Fruit fly (Drosophila melanogaster) whole organism, embryonic: ENCODE measurements around the gene CG15282.

ENCODE experiments used
- Bteb2 ChIP-seq: fragments of 200-800 bp; sonication (Bioruptor generic); optimal IDR thresholded peaks from 2 replicates; lab custom pipeline; 2016; ENCODE audit warnings: missing biosample characterization, missing genetic modification characterization
- CG10321 ChIP-seq: fragments of 200-800 bp; sonication (Bioruptor generic); IDR thresholded peaks from 2 replicates; pipeline ENCODE4 v1.3.6; 2022; ENCODE audit warnings: missing biosample characterization, missing genetic modification characterization
- CG12219 ChIP-seq: fragments of 200-800 bp; sonication (Bioruptor generic); optimal IDR thresholded peaks from 3 replicates; lab custom pipeline; 2018; ENCODE audit warnings: missing biosample characterization, mild to moderate bottlenecking, missing genetic modification characterization
- CG1529 ChIP-seq: fragments of 200-800 bp; sonication (Bioruptor generic); optimal IDR thresholded peaks from 3 replicates; lab custom pipeline; 2018; ENCODE audit warnings: missing biosample characterization, missing genetic modification characterization
- CG17359 ChIP-seq: fragments of 200-800 bp; sonication (Bioruptor generic); optimal IDR thresholded peaks from 3 replicates; lab custom pipeline; 2018; ENCODE audit warnings: missing biosample characterization, mild to moderate bottlenecking, missing genetic modification characterization, moderate library complexity
- CG17385 ChIP-seq: fragments of 200-800 bp; sonication (Bioruptor generic); optimal IDR thresholded peaks from 3 replicates; lab custom pipeline; 2018; ENCODE audit warnings: missing biosample characterization, mild to moderate bottlenecking, missing genetic modification characterization
- CG30431 ChIP-seq: fragments of 200-800 bp; sonication (Bioruptor generic); optimal IDR thresholded peaks from 2 replicates; lab custom pipeline; 2017; ENCODE audit warnings: missing biosample characterization, missing genetic modification characterization
- CG4730 ChIP-seq: fragments of 200-800 bp; sonication (Bioruptor generic); IDR thresholded peaks from 2 replicates; pipeline ENCODE4 v1.3.6; 2022; ENCODE audit warnings: missing biosample characterization, missing genetic modification characterization
- CG6254 ChIP-seq: fragments of 200-800 bp; sonication (Bioruptor generic); optimal IDR thresholded peaks from 3 replicates; lab custom pipeline; 2017; ENCODE audit warnings: mild to moderate bottlenecking, missing biosample characterization, missing genetic modification reagents, missing genetic modification characterization
- CG6272 ChIP-seq: fragments of 200-800 bp; sonication (Bioruptor generic); IDR thresholded peaks from 2 replicates; pipeline ENCODE4 v1.3.6; 2022; ENCODE audit warnings: missing biosample characterization, missing genetic modification characterization
- CG6765 ChIP-seq: fragments of 200-800 bp; sonication (Bioruptor generic); optimal IDR thresholded peaks from 3 replicates; lab custom pipeline; 2017; ENCODE audit warnings: missing biosample characterization, mild to moderate bottlenecking, missing genetic modification characterization
- CG6791 ChIP-seq: fragments of 200-800 bp; sonication (Bioruptor generic); IDR thresholded peaks from 3 replicates; pipeline ENCODE4 v1.3.6; 2022; ENCODE audit warnings: missing biosample characterization, missing genetic modification characterization; ENCODE audit not compliant: partially characterized antibody
- CG7357 ChIP-seq: fragments of 200-800 bp; sonication (Bioruptor generic); IDR thresholded peaks from 3 replicates; pipeline ENCODE4 v1.3.6; 2022; ENCODE audit warnings: missing biosample characterization, missing genetic modification characterization
- CG8765 ChIP-seq: fragments of 200-800 bp; sonication (Bioruptor generic); IDR thresholded peaks from 2 replicates; pipeline ENCODE4 v1.3.6; 2022; ENCODE audit warnings: missing biosample characterization, missing genetic modification characterization
- CHES-1-like ChIP-seq: fragments of 200-800 bp; sonication (Bioruptor generic); optimal IDR thresholded peaks from 2 replicates; lab custom pipeline; 2016; ENCODE audit warnings: missing biosample characterization, missing genetic modification characterization
- CkIIα-i1 ChIP-seq: fragments of 200-800 bp; sonication (Bioruptor generic); IDR thresholded peaks from 2 replicates; pipeline ENCODE4 v1.3.6; 2022; ENCODE audit warnings: missing biosample characterization, missing genetic modification characterization
- Dll ChIP-seq: fragments of 200-800 bp; sonication (Bioruptor generic); IDR thresholded peaks from 4 replicates; pipeline ENCODE4 v1.3.6; 2022; ENCODE audit warnings: missing biosample characterization, missing genetic modification characterization; ENCODE audit not compliant: partially characterized antibody
- Fer1 ChIP-seq: fragments of 200-800 bp; sonication (Bioruptor generic); optimal IDR thresholded peaks from 2 replicates; lab custom pipeline; 2017; ENCODE audit warnings: missing biosample characterization, mild to moderate bottlenecking, missing genetic modification characterization
- HLH3B ChIP-seq: fragments of 200-800 bp; sonication (Bioruptor generic); IDR thresholded peaks from 2 replicates; pipeline ENCODE4 v1.3.6; 2022; ENCODE audit warnings: missing biosample characterization, missing genetic modification characterization
- HmgD ChIP-seq: fragments of 200-800 bp; sonication (Bioruptor generic); optimal IDR thresholded peaks from 3 replicates; lab custom pipeline; 2016; ENCODE audit warnings: missing biosample characterization, missing genetic modification characterization
- HmgZ ChIP-seq: fragments of 200-800 bp; sonication (Bioruptor generic); optimal IDR thresholded peaks from 2 replicates; lab custom pipeline; 2018; ENCODE audit warnings: missing biosample characterization, mild to moderate bottlenecking, missing genetic modification characterization
- MESR4 ChIP-seq: fragments of 200-800 bp; sonication (Bioruptor generic); optimal IDR thresholded peaks from 2 replicates; lab custom pipeline; 2018; ENCODE audit warnings: missing biosample characterization, mild to moderate bottlenecking, missing genetic modification characterization, moderate library complexity
- MTF-1 ChIP-seq: fragments of 200-800 bp; sonication (Bioruptor generic); optimal IDR thresholded peaks from 2 replicates; lab custom pipeline; 2018; ENCODE audit warnings: missing biosample characterization, mild to moderate bottlenecking, missing genetic modification characterization, borderline replicate concordance
- Med ChIP-seq: fragments of 200-800 bp; sonication (Bioruptor generic); peaks from one replicate; lab custom pipeline; 2016; ENCODE audit warnings: missing biosample characterization, missing genetic modification characterization, mild to moderate bottlenecking, inconsistent platforms, moderate library complexity
- Myb ChIP-seq: fragments of 200-800 bp; sonication (Bioruptor generic); optimal IDR thresholded peaks from 2 replicates; lab custom pipeline; 2016; ENCODE audit warnings: missing biosample characterization, missing genetic modification characterization
- Nf-YC ChIP-seq: fragments of 200-800 bp; optimal IDR thresholded peaks from 3 replicates; lab custom pipeline; 2019; ENCODE audit warnings: missing biosample characterization, mild to moderate bottlenecking, missing genetic modification characterization, moderate library complexity
- Ptx1 ChIP-seq: fragments of 200-800 bp; sonication (Bioruptor generic); IDR thresholded peaks from 2 replicates; pipeline ENCODE4 v1.3.6; 2022; ENCODE audit warnings: missing biosample characterization, missing genetic modification characterization
- Six4 ChIP-seq: fragments of 200-800 bp; sonication (Bioruptor generic); optimal IDR thresholded peaks from 2 replicates; lab custom pipeline; 2016; ENCODE audit warnings: missing biosample characterization, missing genetic modification characterization
- amos ChIP-seq: fragments of 200-800 bp; sonication (Bioruptor generic); IDR thresholded peaks from 2 replicates; pipeline ENCODE4 v1.3.6; 2022; ENCODE audit warnings: missing biosample characterization, missing genetic modification characterization; ENCODE audit not compliant: partially characterized antibody
- az2 ChIP-seq: fragments of 200-800 bp; sonication (Bioruptor generic); optimal IDR thresholded peaks from 3 replicates; lab custom pipeline; 2016; ENCODE audit warnings: missing biosample characterization, missing genetic modification characterization
- chm ChIP-seq: fragments of 200-800 bp; sonication (Bioruptor generic); IDR thresholded peaks from 2 replicates; pipeline ENCODE4 v1.3.6; 2022; ENCODE audit warnings: missing biosample characterization, missing genetic modification characterization
- dpn ChIP-seq, 2 experiments: fragments of 200-800 bp; sonication (Bioruptor generic); optimal IDR thresholded peaks; 3 replicates each; lab custom pipeline; 2016; ENCODE audit warnings: missing biosample characterization in 2 of 2, missing genetic modification characterization in 2 of 2
- en ChIP-seq: fragments of 200-800 bp; sonication (Bioruptor generic); optimal IDR thresholded peaks from 2 replicates; lab custom pipeline; 2016; ENCODE audit warnings: missing biosample characterization, missing genetic modification characterization
- gfzf ChIP-seq: fragments of 200-800 bp; sonication (Bioruptor generic); optimal IDR thresholded peaks from 2 replicates; lab custom pipeline; 2016; ENCODE audit warnings: missing biosample characterization, mild to moderate bottlenecking, missing genetic modification characterization, moderate library complexity
- ken ChIP-seq: fragments of 200-800 bp; sonication (Bioruptor generic); IDR thresholded peaks from 3 replicates; pipeline ENCODE4 v1.3.6; 2022; ENCODE audit warnings: missing biosample characterization, missing genetic modification characterization
- klu ChIP-seq: fragments of 200-800 bp; sonication (Bioruptor generic); IDR thresholded peaks from 2 replicates; pipeline ENCODE4 v1.3.6; 2022; ENCODE audit warnings: missing biosample characterization, missing genetic modification characterization
- lilli ChIP-seq: fragments of 200-800 bp; sonication (Bioruptor generic); optimal IDR thresholded peaks from 3 replicates; lab custom pipeline; 2016; ENCODE audit warnings: missing biosample characterization, missing genetic modification characterization
- nerfin-2 ChIP-seq: fragments of 200-800 bp; sonication (Bioruptor generic); IDR thresholded peaks from 2 replicates; pipeline ENCODE4 v1.3.6; 2022; ENCODE audit warnings: missing biosample characterization, missing genetic modification characterization; ENCODE audit not compliant: partially characterized antibody
- nmo ChIP-seq: fragments of 200-800 bp; sonication (Bioruptor generic); optimal IDR thresholded peaks from 2 replicates; lab custom pipeline; 2018; ENCODE audit warnings: missing biosample characterization, mild to moderate bottlenecking, missing genetic modification characterization, moderate library complexity
- org-1 ChIP-seq: fragments of 200-800 bp; sonication (Bioruptor generic); optimal IDR thresholded peaks from 2 replicates; lab custom pipeline; 2017; ENCODE audit warnings: missing biosample characterization, missing genetic modification characterization
- p53 ChIP-seq: fragments of 200-800 bp; sonication (Bioruptor generic); optimal IDR thresholded peaks from 2 replicates; lab custom pipeline; 2016; ENCODE audit warnings: missing biosample characterization, missing genetic modification characterization
- phol ChIP-seq: fragments of 200-800 bp; sonication (Bioruptor generic); optimal IDR thresholded peaks from 3 replicates; lab custom pipeline; 2018; ENCODE audit warnings: missing biosample characterization, mild to moderate bottlenecking, missing genetic modification characterization, moderate library complexity
- pzg ChIP-seq: fragments of 200-800 bp; sonication (Bioruptor generic); optimal IDR thresholded peaks from 3 replicates; lab custom pipeline; 2018; ENCODE audit warnings: missing biosample characterization, mild to moderate bottlenecking, missing genetic modification characterization, moderate library complexity
- ro ChIP-seq: fragments of 200-800 bp; sonication (Bioruptor generic); IDR thresholded peaks from 2 replicates; pipeline ENCODE4 v1.3.6; 2022; ENCODE audit warnings: missing biosample characterization, missing genetic modification characterization
- seq ChIP-seq: fragments of 200-800 bp; sonication (Bioruptor generic); IDR thresholded peaks from 2 replicates; pipeline ENCODE4 v1.3.6; 2022; ENCODE audit warnings: missing biosample characterization, missing genetic modification characterization
- slbo ChIP-seq: fragments of 200-800 bp; sonication (Bioruptor generic); IDR thresholded peaks from 2 replicates; pipeline ENCODE4 v1.3.6; 2022; ENCODE audit warnings: missing biosample characterization, missing genetic modification characterization
- tio ChIP-seq: fragments of 200-800 bp; sonication (Bioruptor generic); optimal IDR thresholded peaks from 2 replicates; lab custom pipeline; 2017; ENCODE audit warnings: missing biosample characterization, missing genetic modification characterization, inconsistent platforms
- unc-4 ChIP-seq: fragments of 200-800 bp; sonication (Bioruptor generic); IDR thresholded peaks from 2 replicates; pipeline ENCODE4 v1.3.6; 2022; ENCODE audit warnings: missing biosample characterization, missing genetic modification characterization; ENCODE audit not compliant: partially characterized antibody
- unpg ChIP-seq: fragments of 200-800 bp; sonication (Bioruptor generic); optimal IDR thresholded peaks from 3 replicates; lab custom pipeline; 2018; ENCODE audit warnings: missing biosample characterization, mild to moderate bottlenecking, missing genetic modification characterization, moderate library complexity
- vnd ChIP-seq: fragments of 200-800 bp; sonication (Bioruptor generic); IDR thresholded peaks from 3 replicates; pipeline ENCODE4 v1.3.6; 2022; ENCODE audit warnings: missing biosample characterization, missing genetic modification characterization; ENCODE audit not compliant: partially characterized antibody

The CG15282 gene

dm6 chr2L:14685637-14686232 lies 26.5 kb upstream of the CG15282 start (continued):
- TF ChIP-seq CG17359 (tag; lab: Kevin White, UChicago): peak; percentile 94
- TF ChIP-seq slbo: peak; percentile 62
- no peak for TF ChIP-seq CG30431 (GFP tag; lab: Kevin White, UChicago)
- no peak for TF ChIP-seq unc-4 (GFP tag; lab: Robert Waterston, UW)
- peak; percentile 17 for TF ChIP-seq pzg
- peak; percentile 66 for TF ChIP-seq CG17385 (GFP tag; lab: Kevin White, UChicago)
- peak; percentile 86 for TF ChIP-seq CG1529
- TF ChIP-seq ro: no peak
- peak; percentile 93 for TF ChIP-seq Fer1 (GFP tag; lab: Kevin White, UChicago)
- TF ChIP-seq CG12219 (GFP tag; lab: Kevin White, UChicago): peak; percentile 74
- peak; percentile 67; the same call in 2 of the 3 replicates for TF ChIP-seq ken (GFP tag; lab: Robert Waterston, UW)
- TF ChIP-seq seq (GFP tag; lab: Robert Waterston, UW): peak; percentile 90
- peak; percentile 88 for TF ChIP-seq p53
- TF ChIP-seq gfzf: peak; percentile 15
- TF ChIP-seq CHES-1-like (GFP tag; lab: Kevin White, UChicago): peak; percentile 86
- TF ChIP-seq org-1 (GFP tag; lab: Kevin White, UChicago): peak; percentile 89
- peak; percentile 34 for TF ChIP-seq Nf-YC (tag; lab: Kevin White, UChicago)
- TF ChIP-seq az2 (GFP tag; lab: Kevin White, UChicago): peak; percentile 45
- peak; percentile 94 for TF ChIP-seq MTF-1 (GFP tag; lab: Kevin White, UChicago)
- TF ChIP-seq MESR4: peak; percentile 26
- TF ChIP-seq Myb (GFP tag; lab: Kevin White, UChicago): peak; percentile 58
- no peak; the same call in 1 of the 2 replicates for TF ChIP-seq CkIIα-i1
- peak; percentile 82 for TF ChIP-seq tio
- peak; percentile 71 for TF ChIP-seq en (GFP tag; lab: Kevin White, UChicago)
- TF ChIP-seq vnd (GFP tag; lab: Robert Waterston, UW): no peak
- TF ChIP-seq Dll: no peak
- TF ChIP-seq CG4730: 0 out of 2 replicates have a peak, but pooled peaks have one; percentile 25
- no peak for TF ChIP-seq CG8765 (GFP tag; lab: Robert Waterston, UW)
- TF ChIP-seq CG6791 (GFP tag; lab: Robert Waterston, UW): no peak
- peak; percentile 30; the same call in 1 of the 2 replicates for TF ChIP-seq klu (GFP tag; lab: Robert Waterston, UW)
- TF ChIP-seq CG6272 (GFP tag; lab: Robert Waterston, UW): no peak
- peak; percentile 58 to 91 for TF ChIP-seq dpn (GFP tag; optimal IDR thresholded peaks at IDR 0.05; lab: Kevin White, UChicago)
- peak; percentile 76 for TF ChIP-seq CG6254
- peak; percentile 89 for TF ChIP-seq CG6765 (GFP tag; lab: Kevin White, UChicago)
- TF ChIP-seq HLH3B (GFP tag; lab: Robert Waterston, UW): peak; percentile 85; the same call in 1 of the 2 replicates
- TF ChIP-seq chm (GFP tag; lab: Robert Waterston, UW): peak; percentile 91
- peak; percentile 79 for TF ChIP-seq unpg (GFP tag; lab: Kevin White, UChicago)
- TF ChIP-seq HmgD (GFP tag; lab: Kevin White, UChicago): peak; percentile 63
- TF ChIP-seq Six4: peak; percentile 78
- TF ChIP-seq nmo (GFP tag; lab: Kevin White, UChicago): peak; percentile 10
- peak; percentile 59 for TF ChIP-seq CG10321
- peak; percentile 76 for TF ChIP-seq lilli (GFP tag; lab: Kevin White, UChicago)
- no peak for TF ChIP-seq nerfin-2 (GFP tag; lab: Robert Waterston, UW)
- no peak for TF ChIP-seq amos (GFP tag; lab: Robert Waterston, UW)
- TF ChIP-seq Ptx1: no peak
- no peak for TF ChIP-seq CG7357
- peak; percentile 89 for TF ChIP-seq HmgZ (tag; lab: Kevin White, UChicago)
- peak; percentile 86 for TF ChIP-seq Bteb2
- TF ChIP-seq phol: no peak
- peak; percentile 99 for TF ChIP-seq Med (GFP tag; lab: Kevin White, UChicago)
